Worm (Caenorhabditis elegans) whole organism, L1 larva: ENCODE data around the gene ttc-37.

Experiments used
- C04F5.9 ChIP-seq: sonication (generic microtip); optimal IDR thresholded peaks from 2 replicates; lab custom pipeline; 2016; ENCODE audit warnings: missing genetic modification characterization, missing compliant biosample characterization
- C34B4.2 ChIP-seq: sonication (generic microtip); optimal IDR thresholded peaks from 2 replicates; lab custom pipeline; 2017; ENCODE audit warnings: mild to moderate bottlenecking, missing genetic modification characterization, missing compliant biosample characterization
- F16B12.6 ChIP-seq: fragments of 150-350 bp; optimal IDR thresholded peaks from 2 replicates; lab custom pipeline; 2014; ENCODE audit warnings: missing biosample characterization, missing genetic modification characterization
- aly-2 ChIP-seq: fragments of 150-350 bp; optimal IDR thresholded peaks from 2 replicates; lab custom pipeline; 2014; ENCODE audit warnings: missing biosample characterization, missing genetic modification characterization
- ceh-63 ChIP-seq: fragments of 200-800 bp; sonication (Bioruptor generic); optimal IDR thresholded peaks from 2 replicates; lab custom pipeline; 2018; ENCODE audit warnings: mild to moderate bottlenecking, missing genetic modification characterization, missing compliant biosample characterization
- ceh-8 ChIP-seq: fragments of 200-800 bp; sonication (Bioruptor generic); optimal IDR thresholded peaks from 2 replicates; lab custom pipeline; 2018; ENCODE audit warnings: mild to moderate bottlenecking, missing genetic modification characterization, moderate library complexity, missing compliant biosample characterization
- ceh-88 ChIP-seq: fragments of 200-800 bp; sonication (Bioruptor generic); IDR thresholded peaks from 2 replicates; pipeline ENCODE4 v1.3.6; 2022; ENCODE audit warnings: missing genetic modification characterization, missing compliant biosample characterization
- dpl-1 ChIP-seq, 3 experiments: fragments of 150-350 bp in 2 of 3; sonication (generic microtip) in 1 of 3; optimal IDR thresholded peaks; 2 replicates each; lab custom pipeline; 2014 to 2017; ENCODE audit warnings: missing biosample characterization in 3 of 3, missing genetic modification characterization in 3 of 3, missing genetic modification reagents in 3 of 3
- dsc-1 ChIP-seq: sonication (generic microtip); optimal IDR thresholded peaks from 2 replicates; lab custom pipeline; 2016; ENCODE audit warnings: mild to moderate bottlenecking, missing genetic modification characterization, missing compliant biosample characterization
- efl-1 ChIP-seq, 4 experiments: fragments of 150-350 bp; optimal IDR thresholded peaks in 3 of 4; peaks in 1 of 4; 1 replicate in 1 of 4; 2 replicates in 3 of 4; lab custom pipeline; 2014; ENCODE audit warnings: missing biosample characterization in 2 of 4, missing genetic modification characterization in 2 of 4, missing genetic modification reagents in 2 of 4
- fkh-4 ChIP-seq: sonication (generic microtip); optimal IDR thresholded peaks from 2 replicates; lab custom pipeline; 2016; ENCODE audit warnings: missing compliant biosample characterization, missing genetic modification characterization, borderline replicate concordance
- fkh-8 ChIP-seq: sonication (generic microtip); optimal IDR thresholded peaks from 2 replicates; lab custom pipeline; 2016; ENCODE audit warnings: mild to moderate bottlenecking, missing genetic modification characterization, missing compliant biosample characterization
- fos-1 ChIP-seq: fragments of 150-350 bp; optimal IDR thresholded peaks from 2 replicates; lab custom pipeline; 2014; ENCODE audit warnings: missing biosample characterization, missing genetic modification characterization
- irx-1 ChIP-seq: sonication (generic microtip); optimal IDR thresholded peaks from 2 replicates; lab custom pipeline; 2016; ENCODE audit warnings: missing genetic modification characterization, missing compliant biosample characterization
- isw-1 ChIP-seq: fragments of 200-800 bp; sonication (Bioruptor generic); IDR thresholded peaks from 2 replicates; pipeline ENCODE4 v1.3.6; 2022; ENCODE audit warnings: missing genetic modification characterization, missing compliant biosample characterization
- jun-1 ChIP-seq: fragments of 150-350 bp; optimal IDR thresholded peaks from 2 replicates; lab custom pipeline; 2014; ENCODE audit warnings: missing biosample characterization, missing genetic modification reagents, missing genetic modification characterization
- lin-13 ChIP-seq: fragments of 150-350 bp; optimal IDR thresholded peaks from 2 replicates; lab custom pipeline; 2014; ENCODE audit warnings: missing biosample characterization, missing genetic modification reagents, missing genetic modification characterization
- lir-3 ChIP-seq: sonication (generic microtip); optimal IDR thresholded peaks from 2 replicates; lab custom pipeline; 2016; ENCODE audit warnings: mild to moderate bottlenecking, missing genetic modification characterization, moderate library complexity, missing compliant biosample characterization; ENCODE audit not compliant: poor library complexity
- lsy-2 ChIP-seq, 2 experiments: fragments of 150-350 bp; optimal IDR thresholded peaks; 2 replicates each; lab custom pipeline; 2014; ENCODE audit warnings: missing biosample characterization in 2 of 2, missing genetic modification characterization in 2 of 2
- nhr-12 ChIP-seq: sonication (generic microtip); optimal IDR thresholded peaks from 2 replicates; lab custom pipeline; 2017; ENCODE audit warnings: missing biosample characterization, missing genetic modification characterization
- nhr-237 ChIP-seq: fragments of 150-350 bp; optimal IDR thresholded peaks from 2 replicates; lab custom pipeline; 2014; ENCODE audit warnings: missing biosample characterization, missing genetic modification characterization
- nhr-71 ChIP-seq: sonication (generic microtip); optimal IDR thresholded peaks from 2 replicates; lab custom pipeline; 2016; ENCODE audit warnings: mild to moderate bottlenecking, missing genetic modification characterization, moderate library complexity, missing compliant biosample characterization
- pax-3 ChIP-seq: fragments of 200-800 bp; sonication (Bioruptor generic); optimal IDR thresholded peaks from 2 replicates; lab custom pipeline; 2018; ENCODE audit warnings: mild to moderate bottlenecking, missing genetic modification characterization, moderate library complexity, missing compliant biosample characterization
- snu-23 ChIP-seq: sonication (generic microtip); optimal IDR thresholded peaks from 2 replicates; lab custom pipeline; 2016; ENCODE audit warnings: missing genetic modification characterization, missing compliant biosample characterization
- unc-130 ChIP-seq: fragments of 150-350 bp; optimal IDR thresholded peaks from 2 replicates; lab custom pipeline; 2017; ENCODE audit warnings: missing biosample characterization, missing genetic modification characterization, inconsistent platforms
- unc-62 ChIP-seq: fragments of 150-350 bp; optimal IDR thresholded peaks from 2 replicates; lab custom pipeline; 2014; ENCODE audit warnings: missing biosample characterization, missing genetic modification reagents, missing genetic modification characterization
- vab-15 ChIP-seq: sonication (generic microtip); optimal IDR thresholded peaks from 2 replicates; lab custom pipeline; 2017; ENCODE audit warnings: missing genotype, mild to moderate bottlenecking, missing genetic modification characterization, missing compliant biosample characterization

ttc-37 gene

DNA sequence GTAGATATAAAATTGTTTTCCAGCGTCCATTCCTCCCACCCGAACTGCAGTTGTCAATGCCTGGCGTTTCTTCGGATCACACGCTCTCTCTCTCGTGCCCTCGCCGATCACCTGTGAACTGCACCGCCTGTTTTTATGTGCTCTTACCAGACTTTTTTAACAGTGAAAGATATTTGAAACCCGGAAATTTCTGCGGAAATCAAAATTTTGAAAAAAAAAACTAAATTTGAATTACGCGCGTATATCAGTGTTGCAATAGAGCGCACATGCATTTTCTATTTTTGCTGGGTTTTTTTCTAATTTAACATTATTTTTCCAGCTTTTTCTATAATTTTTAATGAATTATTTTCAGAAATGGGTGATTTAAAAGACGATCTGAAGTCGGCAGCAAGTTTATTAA is at the start of gene ttc-37 (continued):
- TF ChIP-seq efl-1 (optimal IDR thresholded peaks at IDR 0.05; lab: Kevin White, UChicago) (peak; percentile 98 to 99), efl-1 (GFP tag; optimal IDR thresholded peaks at IDR 0.05 in 1 of 2; lab: Kevin White, UChicago) (peak; percentile 98 to 100), lin-13 (GFP tag; lab: Kevin White, UChicago) (peak; percentile 38), vab-15 (no peak), unc-62 (GFP tag; lab: Kevin White, UChicago) (no peak)

DNA sequence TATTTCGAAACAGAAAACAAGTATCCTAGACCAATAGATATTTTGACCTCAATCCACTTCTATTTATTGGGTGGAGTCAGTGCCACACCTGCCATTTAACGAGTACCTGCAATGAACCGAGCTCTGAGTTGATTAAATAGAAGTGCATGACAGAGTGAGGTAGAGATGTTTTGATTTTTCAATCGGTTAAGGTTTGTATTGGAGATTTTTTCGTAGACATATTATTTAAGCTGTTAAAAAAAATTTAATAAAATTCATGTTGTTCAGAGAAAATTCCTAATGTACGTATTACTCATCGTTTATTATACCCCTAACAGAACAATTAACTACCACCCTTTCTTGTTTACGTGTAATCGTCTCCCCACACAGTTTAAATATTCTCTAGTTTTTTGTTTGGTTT is 48.8 kb upstream of the ttc-37 start, which contains the start of gene srx-38:
srx-38 (minus strand) TSS at position 101 of the 400 bp plus-strand sequence.
- TF ChIP-seq lir-3 (tag; lab: Kevin White, UChicago) (no peak), ceh-88 (GFP tag; lab: Robert Waterston, UW) (no peak), ceh-63 (GFP tag; lab: Kevin White, UChicago) (no peak), dpl-1 (GFP tag; optimal IDR thresholded peaks at IDR 0.05; lab: Kevin White, UChicago) (no peak), aly-2 (tag; lab: Kevin White, UChicago) (no peak), F16B12.6 (no peak), lsy-2 (tag; optimal IDR thresholded peaks at IDR 0.05; lab: Kevin White, UChicago) (no peak), fkh-4 (tag; lab: Kevin White, UChicago) (no peak), lin-13 (GFP tag; lab: Kevin White, UChicago) (no peak), snu-23 (GFP tag; lab: Kevin White, UChicago) (no peak), dsc-1 (tag; lab: Kevin White, UChicago) (no peak), nhr-12 (tag; lab: Kevin White, UChicago) (no peak), isw-1 (GFP tag; lab: Robert Waterston, UW) (no peak)
- TF ChIP-seq, all 84 proteins: peak for 0

DNA sequence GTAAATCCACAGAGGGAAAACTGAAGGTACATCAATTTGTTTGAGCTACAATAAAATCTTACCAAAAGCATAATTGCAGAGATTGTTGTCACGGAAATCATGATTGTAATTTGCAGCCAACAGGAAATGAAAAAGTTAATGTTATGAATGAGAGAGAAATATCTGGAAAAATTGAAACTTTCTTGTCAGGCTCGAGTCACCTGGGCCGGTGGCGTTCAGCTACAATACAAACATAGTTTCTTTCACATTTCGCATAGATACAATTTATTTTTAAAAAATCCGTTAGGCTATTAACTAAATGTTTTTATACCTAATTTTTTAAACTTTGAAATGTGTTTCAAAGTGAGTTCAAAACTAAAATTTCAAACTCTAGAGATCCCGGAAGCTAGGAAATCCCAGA is 46.6 kb upstream of the ttc-37 start, which contains the start of gene srx-39:
srx-39 (minus strand) TSS at position 101 of the 400 bp plus-strand sequence.
- TF ChIP-seq efl-1 (optimal IDR thresholded peaks at IDR 0.05; lab: Kevin White, UChicago) (no peak), efl-1 (GFP tag; optimal IDR thresholded peaks at IDR 0.05 in 1 of 2; lab: Kevin White, UChicago) (peak in 1 of 2 experiments; percentile 12), unc-62 (GFP tag; lab: Kevin White, UChicago) (no peak), pax-3 (tag; lab: Kevin White, UChicago) (no peak)

DNA sequence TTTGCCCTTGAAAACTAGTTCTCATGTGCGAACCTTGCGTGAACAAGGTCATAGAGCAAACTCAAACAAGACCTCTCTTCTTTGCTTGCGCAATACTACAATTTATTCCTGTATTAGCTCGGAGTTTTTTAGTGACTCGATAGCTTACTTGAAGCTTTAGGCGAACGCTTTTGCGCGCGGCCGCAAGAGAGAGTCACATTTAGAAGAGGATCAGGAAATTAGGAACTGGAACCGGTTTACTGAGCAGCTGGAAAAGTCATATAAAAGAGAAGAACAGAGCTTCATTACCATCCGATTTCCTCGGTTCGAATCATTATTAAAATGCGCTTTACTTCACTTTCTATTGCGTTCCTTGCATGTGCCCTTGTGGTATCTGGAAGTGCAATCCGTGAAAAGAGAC is 46.0 kb upstream of the ttc-37 start, which contains the start of gene abu-15:
abu-15 (plus strand) TSS at position 301 of the 400 bp plus-strand sequence.
- TF ChIP-seq nhr-237 (no peak), nhr-71 (tag; lab: Kevin White, UChicago) (no peak), fkh-8 (tag; lab: Kevin White, UChicago) (no peak), C04F5.9 (tag; lab: Kevin White, UChicago) (no peak)

DNA sequence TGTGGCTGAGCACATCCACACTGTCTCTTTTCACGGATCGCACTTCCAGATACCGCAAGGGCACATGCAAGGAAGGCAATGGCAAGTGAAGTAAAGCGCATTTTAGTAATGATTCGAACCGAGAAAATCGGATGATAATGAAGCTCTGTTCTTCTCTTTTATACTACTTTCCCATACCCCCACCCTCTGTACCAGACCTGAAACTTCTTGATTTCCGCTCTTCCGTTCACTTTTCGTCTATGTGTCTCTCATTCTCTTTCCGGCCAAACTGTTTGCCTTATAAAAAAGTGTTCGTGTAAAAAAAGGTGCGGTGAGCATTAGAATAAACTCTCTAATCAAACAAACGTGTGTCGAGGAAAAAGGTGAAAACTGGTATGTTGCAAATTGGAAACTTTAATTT is 42.5 kb upstream of the ttc-37 start, which contains the start of gene abu-6:
abu-6 (minus strand) TSS at position 101 of the 400 bp plus-strand sequence.
- TF ChIP-seq C34B4.2 (tag; lab: Kevin White, UChicago) (no peak), ceh-8 (no peak), unc-130 (tag; lab: Kevin White, UChicago) (no peak), irx-1 (tag; lab: Kevin White, UChicago) (no peak)

DNA sequence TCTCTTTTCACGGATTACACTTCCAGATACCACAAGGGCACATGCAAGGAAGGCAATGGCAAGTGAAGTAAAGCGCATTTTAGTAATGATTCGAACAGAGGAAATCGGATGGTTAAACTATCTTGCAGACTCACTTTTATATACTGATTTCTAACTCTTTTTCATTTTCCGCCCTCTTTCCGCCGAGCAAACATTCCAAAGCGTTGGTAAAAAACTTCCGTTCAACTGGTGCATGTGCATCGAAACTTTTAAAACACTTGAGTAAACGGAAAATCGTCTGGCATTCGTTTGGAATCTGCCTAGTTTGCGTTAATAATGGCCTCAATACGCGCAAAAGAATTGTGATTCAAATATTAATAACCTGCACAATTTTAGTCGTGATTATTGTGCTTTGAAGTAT is 39.6 kb upstream of the ttc-37 start, which contains the start of gene abu-7:
abu-7 (minus strand) TSS at position 101 of the 400 bp plus-strand sequence.
- no peak for TF ChIP-seq fos-1 (tag; lab: Kevin White, UChicago)
- TF ChIP-seq, all 84 proteins: peak for 0

DNA sequence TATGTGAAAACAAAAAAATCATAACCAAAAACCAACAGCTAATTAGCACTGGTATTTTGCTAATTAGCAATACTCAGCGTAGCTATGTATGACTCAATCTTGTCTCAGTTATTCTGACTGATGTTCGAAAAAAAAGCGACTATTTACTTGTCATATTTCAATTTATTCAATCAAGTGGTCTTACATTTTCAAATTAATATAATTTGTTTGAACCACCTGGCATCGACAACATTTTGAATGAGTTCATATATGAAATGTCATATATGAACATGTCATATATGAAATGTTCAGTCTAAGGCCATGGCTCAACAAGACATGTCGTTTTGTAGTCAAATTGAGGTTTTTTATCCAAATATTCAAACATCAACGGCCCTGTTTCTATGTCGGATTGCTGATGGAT is 38.8 kb upstream of the ttc-37 start, which contains the start of gene srw-140:
srw-140 (plus strand) TSS at position 301 of the 400 bp plus-strand sequence.
- no peak for TF ChIP-seq efl-1 (optimal IDR thresholded peaks at IDR 0.05; lab: Kevin White, UChicago)
- peak in 1 of 2 experiments; percentile 70 for TF ChIP-seq efl-1 (GFP tag; optimal IDR thresholded peaks at IDR 0.05 in 1 of 2; lab: Kevin White, UChicago)
- no peak for TF ChIP-seq fkh-4 (tag; lab: Kevin White, UChicago)
- no peak for TF ChIP-seq jun-1 (tag; lab: Kevin White, UChicago)
